Worm (Caenorhabditis elegans) whole organism, young adult: ENCODE data around the gene B0393.9.
A peak's percentile ranks its signal among the peaks of the same experiment; 100 is the strongest.
"Not testable (repeated sequence)": the region's sequence is repeated elsewhere in the genome, so short reads cannot be mapped to it uniquely, and the experiment has no call there.

Experiments
- F10E7.11 ChIP-seq: sonication (generic microtip); optimal IDR thresholded peaks from 2 replicates; lab custom pipeline; 2017; ENCODE audit warnings: mild to moderate bottlenecking, missing genetic modification characterization, moderate library complexity, missing compliant biosample characterization
- Y95B8A.8 ChIP-seq: fragments of 200-800 bp; sonication (Bioruptor generic); IDR thresholded peaks from 2 replicates; pipeline ENCODE4 v1.3.6; 2022; ENCODE audit warnings: missing genetic modification reagents, missing genetic modification characterization, missing compliant biosample characterization
- snpc-1.1 ChIP-seq: sonication (generic microtip); optimal IDR thresholded peaks from 2 replicates; lab custom pipeline; 2017; ENCODE audit warnings: missing genetic modification characterization, mild to moderate bottlenecking, missing compliant biosample characterization, antibody characterized with exemption, moderate library complexity, missing genotype, missing genetic modification reagents; ENCODE audit not compliant: insufficient read depth

ce11 chrIII:4752569-4752968 is 27.4 kb downstream of the B0393.9 start:
- not testable (repeated sequence) for TF ChIP-seq snpc-1.1, F10E7.11 (tag; lab: Kevin White, UChicago)
- TF ChIP-seq Y95B8A.8 = 0 out of 2 replicates have a peak, but pooled peaks have one; percentile 23
